ENCODE assay signal across 1 fruit fly cellular context in genomic region chr2L:7841244-7841643, dm6.
TF ChIP-seq lines count a peak whose summit lies in the region.

No protein-coding gene starts in this region.

TF ChIP-seq in whole organism, embryonic, 481 proteins besides CTCF, POLR2A, EP300 and RAD21 (continued from another document):
- TF ChIP-seq grau (tag; optimal IDR thresholded peaks at IDR 0.05; lab: Kevin White, UChicago) (peak; percentile 12), CG18599 (GFP tag; optimal IDR thresholded peaks at IDR 0.05; lab: Kevin White, UChicago) (peak; percentile 7), CG32532 (GFP tag; IDR thresholded peaks at IDR 0.05; lab: Robert Waterston, UW) (0 out of 2 replicates have a peak, but pooled peaks have one; percentile 8), row (GFP tag; IDR thresholded peaks at IDR 0.05; lab: Robert Waterston, UW) (peak; percentile 41; the same call in 1 of the 3 replicates), pita (GFP tag; optimal IDR thresholded peaks at IDR 0.05; lab: Kevin White, UChicago) (no peak), CG32767 (GFP tag; IDR thresholded peaks at IDR 0.05; lab: Robert Waterston, UW) (no peak), dmrt99B (tag; optimal IDR thresholded peaks at IDR 0.05; lab: Kevin White, UChicago) (peak; percentile 4)
